Fruit fly (Drosophila melanogaster) whole organism, pupa: Measurements from ENCODE around the gene CG45105.

Experiments used
- CG13204 ChIP-seq: fragments of 200-800 bp; sonication (Bioruptor generic); optimal IDR thresholded peaks from 2 replicates; lab custom pipeline; 2018; ENCODE audit warnings: missing biosample characterization, mild to moderate bottlenecking, missing genetic modification characterization, moderate library complexity
- CG15710 ChIP-seq: fragments of 200-800 bp; sonication (Bioruptor generic); optimal IDR thresholded peaks from 2 replicates; lab custom pipeline; 2018; ENCODE audit warnings: missing biosample characterization, mild to moderate bottlenecking, missing genetic modification characterization, moderate library complexity
- CG32121 ChIP-seq: fragments of 200-800 bp; sonication (Bioruptor generic); IDR thresholded peaks from 2 replicates; pipeline ENCODE4 v1.3.6; 2022; ENCODE audit warnings: missing biosample characterization, missing genetic modification characterization
- CG34367 ChIP-seq: fragments of 200-800 bp; sonication (Bioruptor generic); optimal IDR thresholded peaks from 2 replicates; lab custom pipeline; 2018; ENCODE audit warnings: missing biosample characterization, mild to moderate bottlenecking, missing genetic modification characterization
- CG8301 ChIP-seq: fragments of 200-800 bp; sonication (Bioruptor generic); optimal IDR thresholded peaks from 2 replicates; lab custom pipeline; 2018; ENCODE audit warnings: missing biosample characterization, mild to moderate bottlenecking, missing genetic modification characterization
- CG9948 ChIP-seq: fragments of 200-800 bp; sonication (Bioruptor generic); optimal IDR thresholded peaks from 2 replicates; lab custom pipeline; 2018; ENCODE audit warnings: missing biosample characterization, mild to moderate bottlenecking, missing genetic modification characterization, moderate library complexity
- D1 ChIP-seq: fragments of 200-800 bp; sonication (Bioruptor generic); optimal IDR thresholded peaks from 2 replicates; lab custom pipeline; 2018; ENCODE audit warnings: missing biosample characterization, mild to moderate bottlenecking, missing genetic modification characterization, moderate library complexity
- Ets98B ChIP-seq: fragments of 200-800 bp; sonication (Bioruptor generic); IDR thresholded peaks from 2 replicates; pipeline ENCODE4 v1.3.6; 2022; ENCODE audit warnings: missing biosample characterization, missing genetic modification characterization
- Snoo ChIP-seq: fragments of 200-800 bp; sonication (Bioruptor generic); optimal IDR thresholded peaks from 3 replicates; lab custom pipeline; 2017; ENCODE audit warnings: missing biosample characterization, mild to moderate bottlenecking, missing genetic modification characterization, inconsistent platforms

dm6 chr3R:15899650-15900049 is 18.2 kb downstream of the CG45105 start:
- TF ChIP-seq CG32121 (GFP tag; lab: Robert Waterston, UW) (no peak), CG15710 (tag; lab: Kevin White, UChicago) (peak; percentile 78), CG8301 (tag; lab: Kevin White, UChicago) (peak; percentile 62), D1 (no peak), CG13204 (GFP tag; lab: Kevin White, UChicago) (no peak), CG34367 (peak; percentile 74), Ets98B (GFP tag; lab: Robert Waterston, UW) (peak; percentile 51; the same call in 1 of the 2 replicates), Snoo (tag; lab: Kevin White, UChicago) (peak; percentile 42), CG9948 (tag; lab: Kevin White, UChicago) (peak; percentile 77)
